5 fruit fly cellular contexts compared by ENCODE assay signal in the genomic region with DNA sequence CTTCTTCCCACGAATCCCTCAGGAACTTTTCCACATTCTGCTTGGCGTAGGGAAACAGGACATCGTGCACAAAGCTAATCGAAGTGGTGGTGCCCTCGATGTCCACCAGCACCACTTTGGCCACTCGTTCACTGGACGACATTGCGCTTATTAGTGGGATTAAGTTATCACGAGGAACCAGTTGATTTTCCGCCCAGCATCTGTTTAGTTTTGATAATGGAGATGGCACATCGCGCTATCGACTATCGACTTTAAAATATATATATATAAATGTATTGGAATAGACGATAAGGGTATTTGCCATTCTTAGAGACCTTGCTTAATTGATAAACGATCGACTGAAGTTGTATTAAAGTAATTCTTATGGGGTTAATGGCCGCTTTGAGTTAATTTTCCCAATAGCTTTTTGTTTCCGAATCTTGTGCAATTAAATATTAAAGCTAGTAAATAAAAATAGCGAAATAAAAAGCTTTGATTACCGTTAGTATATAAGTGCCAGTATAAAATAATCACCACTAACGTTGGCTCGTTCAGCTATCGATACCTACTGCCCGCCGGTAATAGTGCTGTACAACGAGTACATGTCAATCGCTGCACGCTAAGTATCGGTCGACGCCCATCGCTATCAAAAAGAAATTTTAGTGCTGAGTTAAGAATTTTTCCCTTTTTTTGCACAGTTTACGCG.
A peak's percentile ranks its signal among the peaks of the same experiment; 100 is the strongest.
TF ChIP-seq lines count a peak whose summit lies in the region.

A gene (minus strand): TSS at position 220 of the 685 bp plus-strand sequence.
A gene (plus strand): TSS at position 576 of the 685 bp plus-strand sequence.

TF ChIP-seq in whole organism, adult, 20 proteins besides CTCF, POLR2A, EP300 and RAD21 (continued from another document):
- TF ChIP-seq CG14711 (tag; optimal IDR thresholded peaks at IDR 0.05; lab: Kevin White, UChicago), result peak; percentile 49
- peak; percentile 74 for TF ChIP-seq CG7045 (GFP tag; optimal IDR thresholded peaks at IDR 0.05; lab: Kevin White, UChicago)
- TF ChIP-seq ovo (GFP tag; optimal IDR thresholded peaks at IDR 0.05; lab: Kevin White, UChicago), result peak; percentile 75
- no peak for TF ChIP-seq cnc (optimal IDR thresholded peaks at IDR 0.05; lab: Kevin White, UChicago)

TF ChIP-seq in whole organism, embryonic, 481 proteins besides CTCF, POLR2A, EP300 and RAD21 (continued from another document and continues in another):
- TF ChIP-seq CG3407 (GFP tag; optimal IDR thresholded peaks at IDR 0.05; lab: Kevin White, UChicago) (peak; percentile 33), CkIIα-i1 (GFP tag; IDR thresholded peaks at IDR 0.05; lab: Robert Waterston, UW) (no peak), CG12155 (GFP tag; optimal IDR thresholded peaks at IDR 0.05; lab: Kevin White, UChicago) (peak; percentile 71), nom (GFP tag; optimal IDR thresholded peaks at IDR 0.05; lab: Kevin White, UChicago) (no peak), sens-2 (GFP tag; IDR thresholded peaks at IDR 0.05; lab: Robert Waterston, UW) (no peak), aop (GFP tag; IDR thresholded peaks at IDR 0.05; lab: Robert Waterston, UW) (no peak), MBD-R2 (GFP tag; IDR thresholded peaks at IDR 0.05; lab: Robert Waterston, UW) (peak; percentile 28; the same call in 1 of the 2 replicates), Bgb (GFP tag; IDR thresholded peaks at IDR 0.05; lab: Robert Waterston, UW; ENCODE audit: partially characterized antibody) (peak; percentile 67), CG7963 (GFP tag; IDR thresholded peaks at IDR 0.05; lab: Robert Waterston, UW; ENCODE audit: partially characterized antibody) (peak; percentile 58; the same call in 2 of the 3 replicates), ato (GFP tag; IDR thresholded peaks at IDR 0.05; lab: Robert Waterston, UW; ENCODE audit: partially characterized antibody) (peak; percentile 66), CG15696 (tag; optimal IDR thresholded peaks at IDR 0.05; lab: Kevin White, UChicago) (peak; percentile 57), Hand (GFP tag; optimal IDR thresholded peaks at IDR 0.05; lab: Kevin White, UChicago) (no peak), emc (GFP tag; optimal IDR thresholded peaks at IDR 0.05; lab: Kevin White, UChicago) (no peak), CG34422 (GFP tag; IDR thresholded peaks at IDR 0.05; lab: Robert Waterston, UW) (peak; percentile 52; the same call in 2 of the 3 replicates), peb (GFP tag; IDR thresholded peaks at IDR 0.05; lab: Robert Waterston, UW) (no peak), pum (GFP tag; optimal IDR thresholded peaks at IDR 0.05; lab: Kevin White, UChicago) (peak; percentile 34), sim (GFP tag; IDR thresholded peaks at IDR 0.05; lab: Robert Waterston, UW) (no peak), prd (optimal IDR thresholded peaks at IDR 0.05; lab: Kevin White, UChicago) (no peak), prd (GFP tag; IDR thresholded peaks at IDR 0.05; lab: Robert Waterston, UW) (peak; percentile 74), CG17612 (GFP tag; IDR thresholded peaks at IDR 0.05; lab: Robert Waterston, UW) (no peak), bsh (GFP tag; optimal IDR thresholded peaks at IDR 0.05; lab: Kevin White, UChicago) (peak in 1 of 2 experiments; percentile 39), CG32772 (GFP tag; IDR thresholded peaks at IDR 0.05; lab: Robert Waterston, UW) (peak; percentile 27; the same call in 1 of the 2 replicates), zfh2 (GFP tag; optimal IDR thresholded peaks at IDR 0.05; lab: Kevin White, UChicago) (peak; percentile 68), CG4617 (GFP tag; optimal IDR thresholded peaks at IDR 0.05; lab: Kevin White, UChicago; ENCODE audit: borderline replicate concordance) (peak; percentile 81), nau (GFP tag; optimal IDR thresholded peaks at IDR 0.05; lab: Kevin White, UChicago) (no peak), CG18011 (GFP tag; optimal IDR thresholded peaks at IDR 0.05; lab: Kevin White, UChicago) (no peak), chif (GFP tag; optimal IDR thresholded peaks at IDR 0.05; lab: Kevin White, UChicago) (peak; percentile 17 to 43), GATAe (GFP tag; conservative IDR thresholded peaks at IDR 0.05; lab: Robert Waterston, UW) (no peak)

TF ChIP-seq in whole organism, prepupa, 60 proteins besides CTCF, POLR2A, EP300 and RAD21 (continued from another document and continues in another):
- TF ChIP-seq Sox14 (GFP tag; optimal IDR thresholded peaks at IDR 0.05; lab: Kevin White, UChicago) (peak; percentile 76), CG6276 (GFP tag; optimal IDR thresholded peaks at IDR 0.05; lab: Kevin White, UChicago) (no peak), fkh (GFP tag; optimal IDR thresholded peaks at IDR 0.05; lab: Kevin White, UChicago) (peak; percentile 64), Sox102F (GFP tag; optimal IDR thresholded peaks at IDR 0.05; lab: Kevin White, UChicago) (peak; percentile 44), esn (GFP tag; optimal IDR thresholded peaks at IDR 0.05; lab: Kevin White, UChicago) (peak; percentile 71), CG6792 (GFP tag; optimal IDR thresholded peaks at IDR 0.05; lab: Kevin White, UChicago) (peak; percentile 55), Ets21C (GFP tag; optimal IDR thresholded peaks at IDR 0.05; lab: Kevin White, UChicago) (peak; percentile 62), Eip75B (GFP tag; optimal IDR thresholded peaks at IDR 0.05; lab: Kevin White, UChicago) (peak; percentile 58), CG16779 (tag; optimal IDR thresholded peaks at IDR 0.05; lab: Kevin White, UChicago) (no peak), OdsH (GFP tag; optimal IDR thresholded peaks at IDR 0.05; lab: Kevin White, UChicago) (peak; percentile 77), vri (GFP tag; optimal IDR thresholded peaks at IDR 0.05; lab: Kevin White, UChicago) (no peak), CG10669 (GFP tag; optimal IDR thresholded peaks at IDR 0.05; lab: Kevin White, UChicago) (peak; percentile 67), Blimp-1 (GFP tag; optimal IDR thresholded peaks at IDR 0.05; lab: Kevin White, UChicago) (no peak), pdm3 (GFP tag; optimal IDR thresholded peaks at IDR 0.05; lab: Kevin White, UChicago) (peak; percentile 64), CG4318 (GFP tag; optimal IDR thresholded peaks at IDR 0.05; lab: Kevin White, UChicago) (peak; percentile 49), CG11762 (GFP tag; optimal IDR thresholded peaks at IDR 0.05; lab: Kevin White, UChicago; ENCODE audit: insufficient read depth) (peak; percentile 39), fd85E (GFP tag; optimal IDR thresholded peaks at IDR 0.05; lab: Kevin White, UChicago) (no peak), Smox (GFP tag; optimal IDR thresholded peaks at IDR 0.05; lab: Kevin White, UChicago) (peak; percentile 71), eg (GFP tag; IDR thresholded peaks at IDR 0.05; lab: Robert Waterston, UW) (peak; percentile 55; the same call in 2 of the 3 replicates), dsx (GFP tag; optimal IDR thresholded peaks at IDR 0.05; lab: Kevin White, UChicago; ENCODE audit: poor library complexity, severe bottlenecking) (peak; percentile 49), topi (GFP tag; optimal IDR thresholded peaks at IDR 0.05; lab: Kevin White, UChicago) (peak; percentile 62), Hr38 (GFP tag; optimal IDR thresholded peaks at IDR 0.05; lab: Kevin White, UChicago) (no peak), svp (GFP tag; lab: Kevin White, UChicago) (peak; percentile 80), CG32006 (GFP tag; optimal IDR thresholded peaks at IDR 0.05; lab: Kevin White, UChicago) (peak; percentile 77), Hr4 (GFP tag; optimal IDR thresholded peaks at IDR 0.05; lab: Kevin White, UChicago) (peak; percentile 65), CG6854 (GFP tag; optimal IDR thresholded peaks at IDR 0.05; lab: Kevin White, UChicago) (no peak), spab (GFP tag; optimal IDR thresholded peaks at IDR 0.05; lab: Kevin White, UChicago) (peak; percentile 11), salr (GFP tag; optimal IDR thresholded peaks at IDR 0.05; lab: Kevin White, UChicago) (peak in 1 of 2 experiments; percentile 72), CG11902 (GFP tag; optimal IDR thresholded peaks at IDR 0.05; lab: Kevin White, UChicago) (peak; percentile 60), CG8119 (GFP tag; IDR thresholded peaks at IDR 0.05; lab: Robert Waterston, UW) (peak; percentile 56; the same call in 2 of the 3 replicates)

TF ChIP-seq in whole organism, pupa, 21 proteins besides CTCF, POLR2A, EP300 and RAD21 (continued from another document):
- peak; percentile 63 for TF ChIP-seq CG8159 (tag; optimal IDR thresholded peaks at IDR 0.05; lab: Kevin White, UChicago)
TF ChIP-seq in whole organism, pupa: peak in this region for 13.

TF ChIP-seq in whole organism, wandering third instar larva, 38 proteins besides CTCF, POLR2A, EP300 and RAD21 (continued from another document):
- peak; percentile 20 for TF ChIP-seq Rel (GFP tag; optimal IDR thresholded peaks at IDR 0.05; lab: Kevin White, UChicago)
- peak; percentile 17 for TF ChIP-seq Rel (tag; optimal IDR thresholded peaks at IDR 0.05; lab: Kevin White, UChicago)
- no peak for TF ChIP-seq Abd-B (GFP tag; optimal IDR thresholded peaks at IDR 0.05; lab: Kevin White, UChicago)
- no peak for TF ChIP-seq Mio (GFP tag; optimal IDR thresholded peaks at IDR 0.05; lab: Kevin White, UChicago)
- no peak for TF ChIP-seq Vsx2 (GFP tag; optimal IDR thresholded peaks at IDR 0.05; lab: Kevin White, UChicago; ENCODE audit: partially characterized antibody)
- no peak for TF ChIP-seq Dfd (GFP tag; optimal IDR thresholded peaks at IDR 0.05; lab: Kevin White, UChicago)
- TF ChIP-seq tai (GFP tag; optimal IDR thresholded peaks at IDR 0.05; lab: Kevin White, UChicago), result peak; percentile 88
- TF ChIP-seq fru (GFP tag; optimal IDR thresholded peaks at IDR 0.05; lab: Kevin White, UChicago), result peak; percentile 73
- TF ChIP-seq Myc (optimal IDR thresholded peaks at IDR 0.05; lab: Kevin White, UChicago), result peak; percentile 26
- peak; percentile 33 for TF ChIP-seq sage (GFP tag; optimal IDR thresholded peaks at IDR 0.05; lab: Kevin White, UChicago)
- peak; percentile 76 for TF ChIP-seq h (GFP tag; optimal IDR thresholded peaks at IDR 0.05; lab: Kevin White, UChicago)
- peak; percentile 56 for TF ChIP-seq ey (GFP tag; optimal IDR thresholded peaks at IDR 0.05; lab: Kevin White, UChicago)
- no peak for TF ChIP-seq brk (GFP tag; optimal IDR thresholded peaks at IDR 0.05; lab: Kevin White, UChicago)
- peak; percentile 68 for TF ChIP-seq psq (GFP tag; optimal IDR thresholded peaks at IDR 0.05; lab: Kevin White, UChicago)
- peak; percentile 71 for TF ChIP-seq Sp1 (GFP tag; optimal IDR thresholded peaks at IDR 0.05; lab: Kevin White, UChicago)
- TF ChIP-seq N (GFP tag; optimal IDR thresholded peaks at IDR 0.05; lab: Kevin White, UChicago), result peak; percentile 34
- peak; percentile 58 for TF ChIP-seq Hr83 (GFP tag; optimal IDR thresholded peaks at IDR 0.05; lab: Kevin White, UChicago; ENCODE audit: poor library complexity, severe bottlenecking)
- no peak for TF ChIP-seq jim (GFP tag; optimal IDR thresholded peaks at IDR 0.05; lab: Kevin White, UChicago)
- peak; percentile 68 for TF ChIP-seq dsf (GFP tag; optimal IDR thresholded peaks at IDR 0.05; lab: Kevin White, UChicago; ENCODE audit: borderline replicate concordance)
